Fruit fly (Drosophila melanogaster) whole organism, embryonic: ENCODE measurements around the gene Rassf.

ENCODE experiments used
- CG10209 ChIP-seq: fragments of 200-800 bp; sonication (Bioruptor generic); optimal IDR thresholded peaks from 3 replicates; lab custom pipeline; 2017; ENCODE audit warnings: missing biosample characterization, mild to moderate bottlenecking, missing genetic modification characterization, missing genetic modification reagents
- CG1024 ChIP-seq: fragments of 200-800 bp; sonication (Bioruptor generic); IDR thresholded peaks from 2 replicates; pipeline ENCODE4 v1.3.6; 2022; ENCODE audit warnings: missing biosample characterization, missing genetic modification characterization
- CG10321 ChIP-seq: fragments of 200-800 bp; sonication (Bioruptor generic); IDR thresholded peaks from 2 replicates; pipeline ENCODE4 v1.3.6; 2022; ENCODE audit warnings: missing biosample characterization, missing genetic modification characterization
- CG11085 ChIP-seq: fragments of 200-800 bp; sonication (Bioruptor generic); IDR thresholded peaks from 2 replicates; pipeline ENCODE4 v1.3.6; 2022; ENCODE audit warnings: missing biosample characterization, missing genetic modification characterization
- CG11560 ChIP-seq: fragments of 200-800 bp; sonication (Bioruptor generic); IDR thresholded peaks from 3 replicates; pipeline ENCODE4 v1.3.6; 2022; ENCODE audit warnings: missing biosample characterization, missing genetic modification characterization
- CG14014 ChIP-seq: fragments of 200-800 bp; sonication (Bioruptor generic); IDR thresholded peaks from 2 replicates; pipeline ENCODE4 v1.3.6; 2022; ENCODE audit warnings: missing biosample characterization, missing genetic modification characterization
- CG15514 ChIP-seq: fragments of 200-800 bp; sonication (Bioruptor generic); optimal IDR thresholded peaks from 3 replicates; lab custom pipeline; 2017; ENCODE audit warnings: missing biosample characterization, missing genetic modification characterization, mild to moderate bottlenecking, moderate library complexity, missing genetic modification reagents
- CG1603 ChIP-seq: fragments of 200-800 bp; sonication (Bioruptor generic); optimal IDR thresholded peaks from 2 replicates; lab custom pipeline; 2019; ENCODE audit warnings: missing biosample characterization, mild to moderate bottlenecking, missing genetic modification characterization, moderate library complexity
- CG17568 ChIP-seq: fragments of 200-800 bp; sonication (Bioruptor generic); optimal IDR thresholded peaks from 2 replicates; lab custom pipeline; 2018; ENCODE audit warnings: missing biosample characterization, mild to moderate bottlenecking, missing genetic modification characterization, moderate library complexity
- CG2678 ChIP-seq: fragments of 200-800 bp; sonication (Bioruptor generic); optimal IDR thresholded peaks from 3 replicates; lab custom pipeline; 2019; ENCODE audit warnings: missing biosample characterization, mild to moderate bottlenecking, missing genetic modification characterization, moderate library complexity
- CG3163 ChIP-seq: fragments of 200-800 bp; sonication (Bioruptor generic); optimal IDR thresholded peaks from 3 replicates; lab custom pipeline; 2016; ENCODE audit warnings: missing biosample characterization, missing genetic modification characterization
- CG6683 ChIP-seq: fragments of 200-800 bp; sonication (Bioruptor generic); optimal IDR thresholded peaks from 2 replicates; lab custom pipeline; 2017; ENCODE audit warnings: missing biosample characterization, mild to moderate bottlenecking, missing genetic modification characterization, missing genetic modification reagents
- CG8478 ChIP-seq: fragments of >200 bp; optimal IDR thresholded peaks from 2 replicates; lab custom pipeline; 2018
- Dref ChIP-seq: fragments of 200-800 bp; sonication (Bioruptor generic); IDR thresholded peaks from 2 replicates; pipeline ENCODE4 v1.3.6; 2022; ENCODE audit warnings: missing biosample characterization, missing genetic modification characterization
- E2f2 ChIP-seq: fragments of 200-800 bp; sonication (Bioruptor generic); IDR thresholded peaks from 2 replicates; pipeline ENCODE4 v1.3.6; 2022; ENCODE audit warnings: missing biosample characterization, missing genetic modification characterization
- Ets65A ChIP-seq: fragments of 200-800 bp; sonication (Bioruptor generic); peaks from one replicate; lab custom pipeline; 2016; ENCODE audit warnings: missing biosample characterization, missing genetic modification characterization
- Fer2 ChIP-seq: fragments of 200-800 bp; sonication (Bioruptor generic); optimal IDR thresholded peaks from 2 replicates; lab custom pipeline; 2018; ENCODE audit warnings: missing biosample characterization, mild to moderate bottlenecking, missing genetic modification characterization, moderate library complexity
- HHEX ChIP-seq: fragments of 200-800 bp; sonication (Bioruptor generic); optimal IDR thresholded peaks from 3 replicates; lab custom pipeline; 2017; ENCODE audit warnings: missing biosample characterization, mild to moderate bottlenecking, missing genetic modification characterization, missing genetic modification reagents
- Hey ChIP-seq: fragments of 200-800 bp; sonication (Bioruptor generic); optimal IDR thresholded peaks from 3 replicates; lab custom pipeline; 2018; ENCODE audit warnings: missing biosample characterization, mild to moderate bottlenecking, missing genetic modification characterization
- Hsf ChIP-seq: fragments of 200-800 bp; sonication (Bioruptor generic); optimal IDR thresholded peaks from 3 replicates; lab custom pipeline; 2016; ENCODE audit warnings: missing biosample characterization, missing genetic modification characterization
- Kr ChIP-seq: fragments of 200-800 bp; sonication (Bioruptor generic); optimal IDR thresholded peaks from 2 replicates; lab custom pipeline; 2017; ENCODE audit warnings: missing biosample characterization, mild to moderate bottlenecking, missing genetic modification characterization
- NFAT ChIP-seq: fragments of 200-800 bp; sonication (Bioruptor generic); IDR thresholded peaks from 2 replicates; pipeline ENCODE4 v1.3.6; 2022; ENCODE audit warnings: missing biosample characterization, missing genetic modification characterization
- NK7.1 ChIP-seq: fragments of 200-800 bp; sonication (Bioruptor generic); optimal IDR thresholded peaks from 3 replicates; lab custom pipeline; 2016; ENCODE audit warnings: missing biosample characterization, missing genetic modification characterization
- Nf-YA ChIP-seq: fragments of 200-800 bp; sonication (Bioruptor generic); IDR thresholded peaks from 2 replicates; pipeline ENCODE4 v1.3.6; 2022; ENCODE audit warnings: missing biosample characterization, missing genetic modification characterization
- Sox100B ChIP-seq: fragments of 200-800 bp; sonication (Bioruptor generic); optimal IDR thresholded peaks from 3 replicates; lab custom pipeline; 2018; ENCODE audit warnings: missing biosample characterization, mild to moderate bottlenecking, missing genetic modification characterization
- Spps ChIP-seq: fragments of 200-800 bp; sonication (Bioruptor generic); optimal IDR thresholded peaks from 2 replicates; lab custom pipeline; 2018; ENCODE audit warnings: missing biosample characterization, mild to moderate bottlenecking, missing genetic modification characterization
- Xbp1 ChIP-seq: fragments of 200-800 bp; sonication (Bioruptor generic); optimal IDR thresholded peaks from 3 replicates; lab custom pipeline; 2016; ENCODE audit warnings: missing biosample characterization, mild to moderate bottlenecking, missing genetic modification characterization
- Xrp1 ChIP-seq: fragments of 200-800 bp; sonication (Bioruptor generic); IDR thresholded peaks from 2 replicates; pipeline ENCODE4 v1.3.6; 2022; ENCODE audit warnings: missing biosample characterization, missing genetic modification characterization
- ab ChIP-seq: fragments of 200-800 bp; sonication (Bioruptor generic); optimal IDR thresholded peaks from 2 replicates; lab custom pipeline; 2016; ENCODE audit warnings: missing biosample characterization, missing genetic modification characterization
- bab2 ChIP-seq: fragments of 200-800 bp; sonication (Bioruptor generic); optimal IDR thresholded peaks from 2 replicates; lab custom pipeline; 2016; ENCODE audit warnings: missing biosample characterization, missing genetic modification characterization
- chif ChIP-seq, 2 experiments: fragments of 200-800 bp; sonication (Bioruptor generic); optimal IDR thresholded peaks; 3 replicates each; lab custom pipeline; 2016; ENCODE audit warnings: missing biosample characterization in 2 of 2, missing genetic modification characterization in 2 of 2
- chinmo ChIP-seq: fragments of 200-800 bp; sonication (Bioruptor generic); IDR thresholded peaks from 4 replicates; pipeline ENCODE4 v1.3.6; 2022; ENCODE audit warnings: missing biosample characterization, missing genetic modification characterization; ENCODE audit not compliant: partially characterized antibody
- crc ChIP-seq: fragments of 200-800 bp; sonication (Bioruptor generic); optimal IDR thresholded peaks from 2 replicates; lab custom pipeline; 2016; ENCODE audit warnings: missing biosample characterization, missing genetic modification characterization
- crp ChIP-seq, 2 experiments: fragments of 200-800 bp; sonication (Bioruptor generic); optimal IDR thresholded peaks; 2 replicates in 1 of 2; 3 replicates in 1 of 2; lab custom pipeline; 2017; ENCODE audit warnings: missing biosample characterization in 2 of 2, missing genetic modification characterization in 2 of 2, mild to moderate bottlenecking in 1 of 2, moderate library complexity in 1 of 2
- dmrt11E ChIP-seq: fragments of 200-800 bp; sonication (Bioruptor generic); optimal IDR thresholded peaks from 3 replicates; lab custom pipeline; 2018; ENCODE audit warnings: missing biosample characterization, mild to moderate bottlenecking, missing genetic modification characterization, moderate library complexity
- ems ChIP-seq: fragments of 200-800 bp; sonication (Bioruptor generic); optimal IDR thresholded peaks from 3 replicates; lab custom pipeline; 2016; ENCODE audit warnings: missing biosample characterization, missing genetic modification characterization
- en ChIP-seq: fragments of 200-800 bp; sonication (Bioruptor generic); optimal IDR thresholded peaks from 2 replicates; lab custom pipeline; 2016; ENCODE audit warnings: missing biosample characterization, missing genetic modification characterization
- gce ChIP-seq: fragments of 200-800 bp; sonication (Bioruptor generic); IDR thresholded peaks from 3 replicates; pipeline ENCODE4 v1.3.6; 2022; ENCODE audit warnings: missing biosample characterization, missing genetic modification characterization
- grau ChIP-seq: fragments of 200-800 bp; optimal IDR thresholded peaks from 3 replicates; lab custom pipeline; 2019; ENCODE audit warnings: missing biosample characterization, mild to moderate bottlenecking, missing genetic modification characterization, moderate library complexity
- jumu ChIP-seq: fragments of 200-800 bp; sonication (Bioruptor generic); optimal IDR thresholded peaks from 3 replicates; lab custom pipeline; 2016; ENCODE audit warnings: missing biosample characterization, missing genetic modification characterization
- nau ChIP-seq: fragments of 200-800 bp; sonication (Bioruptor generic); optimal IDR thresholded peaks from 3 replicates; lab custom pipeline; 2017; ENCODE audit warnings: missing biosample characterization, mild to moderate bottlenecking, missing genetic modification characterization, missing genetic modification reagents
- pros ChIP-seq: fragments of 200-800 bp; sonication (Bioruptor generic); optimal IDR thresholded peaks from 3 replicates; lab custom pipeline; 2019; ENCODE audit warnings: missing biosample characterization, mild to moderate bottlenecking, missing genetic modification characterization, moderate library complexity
- sens-2 ChIP-seq: fragments of 200-800 bp; sonication (Bioruptor generic); IDR thresholded peaks from 2 replicates; pipeline ENCODE4 v1.3.6; 2022; ENCODE audit warnings: missing biosample characterization, missing genetic modification characterization
- slou ChIP-seq: fragments of 200-800 bp; sonication (Bioruptor generic); optimal IDR thresholded peaks from 3 replicates; lab custom pipeline; 2016; ENCODE audit warnings: missing biosample characterization, missing genetic modification characterization
- sr ChIP-seq: fragments of 200-800 bp; sonication (Bioruptor generic); IDR thresholded peaks from 3 replicates; pipeline ENCODE4 v1.3.6; 2022; ENCODE audit warnings: missing biosample characterization, missing genetic modification characterization
- tin ChIP-seq: fragments of 200-800 bp; sonication (Bioruptor generic); optimal IDR thresholded peaks from 3 replicates; lab custom pipeline; 2016; ENCODE audit warnings: missing biosample characterization, missing genetic modification characterization
- tio ChIP-seq: fragments of 200-800 bp; sonication (Bioruptor generic); optimal IDR thresholded peaks from 2 replicates; lab custom pipeline; 2017; ENCODE audit warnings: missing biosample characterization, missing genetic modification characterization, inconsistent platforms
- trh ChIP-seq: fragments of 200-800 bp; sonication (Bioruptor generic); optimal IDR thresholded peaks from 2 replicates; lab custom pipeline; 2016; ENCODE audit warnings: missing biosample characterization, missing genetic modification characterization
- unc-4 ChIP-seq: fragments of 200-800 bp; sonication (Bioruptor generic); IDR thresholded peaks from 2 replicates; pipeline ENCODE4 v1.3.6; 2022; ENCODE audit warnings: missing biosample characterization, missing genetic modification characterization; ENCODE audit not compliant: partially characterized antibody
- wdn ChIP-seq: fragments of 200-800 bp; sonication (Bioruptor generic); IDR thresholded peaks from 2 replicates; pipeline ENCODE4 v1.3.6; 2022; ENCODE audit warnings: missing biosample characterization, missing genetic modification characterization

The Rassf gene

dm6 chr3R:23112680-23113362 lies 4.9 kb downstream of the Rassf start, which contains the start of gene Cow (continued):
- no peak for TF ChIP-seq Sox100B
- no peak for TF ChIP-seq CG1024 (GFP tag; lab: Robert Waterston, UW)
- no peak for TF ChIP-seq sens-2 (GFP tag; lab: Robert Waterston, UW)
- peak; percentile 48 for TF ChIP-seq bab2 (GFP tag; lab: Kevin White, UChicago)
- TF ChIP-seq CG10209 (GFP tag; lab: Kevin White, UChicago), result peak; percentile 60
- peak; percentile 56 for TF ChIP-seq nau
- peak; percentile 65 for TF ChIP-seq CG11560 (tag; lab: Robert Waterston, UW)
- peak; percentile 74 for TF ChIP-seq Xrp1 (GFP tag; lab: Robert Waterston, UW)
- peak; percentile 39 for TF ChIP-seq jumu (GFP tag; lab: Kevin White, UChicago)
- TF ChIP-seq CG6683 (GFP tag; lab: Kevin White, UChicago), result peak; percentile 80
- peak; percentile 39; the same call in 1 of the 2 replicates for TF ChIP-seq wdn (GFP tag; lab: Robert Waterston, UW)
- TF ChIP-seq CG17568, result no peak
- no peak for TF ChIP-seq CG8478 (lab: Kevin White, UChicago)
- peak; percentile 31 for TF ChIP-seq crc (GFP tag; lab: Kevin White, UChicago)
- TF ChIP-seq crp (GFP tag; optimal IDR thresholded peaks at IDR 0.05; lab: Kevin White, UChicago), result no peak
- peak; percentile 50 for TF ChIP-seq Hsf
- TF ChIP-seq Fer2 (tag; lab: Kevin White, UChicago), result peak; percentile 27
- no peak for TF ChIP-seq en (GFP tag; lab: Kevin White, UChicago)
- peak; percentile 44 for TF ChIP-seq tin (GFP tag; lab: Kevin White, UChicago)
- TF ChIP-seq NK7.1 (GFP tag; lab: Kevin White, UChicago), result no peak
- TF ChIP-seq gce (GFP tag; lab: Robert Waterston, UW), result 0 out of 3 replicates have a peak, but pooled peaks have one; percentile 12
- TF ChIP-seq unc-4, result no peak
- TF ChIP-seq CG3163 (GFP tag; lab: Kevin White, UChicago), result peak; percentile 85
- TF ChIP-seq chif (GFP tag; optimal IDR thresholded peaks at IDR 0.05; lab: Kevin White, UChicago), result peak in 1 of 2 experiments; percentile 46
- peak; percentile 75 for TF ChIP-seq CG15514
- peak; percentile 92 for TF ChIP-seq Ets65A
- no peak for TF ChIP-seq Spps (tag; lab: Kevin White, UChicago)
- TF ChIP-seq Dref, result no peak
- peak; percentile 82 for TF ChIP-seq CG14014
- TF ChIP-seq chinmo (GFP tag; lab: Robert Waterston, UW), result no peak
- TF ChIP-seq NFAT (GFP tag; lab: Robert Waterston, UW), result no peak
- TF ChIP-seq sr, result no peak
- peak; percentile 75 for TF ChIP-seq grau (tag; lab: Kevin White, UChicago)
- peak; percentile 50; the same call in 1 of the 2 replicates for TF ChIP-seq E2f2 (GFP tag; lab: Robert Waterston, UW)
- TF ChIP-seq Xbp1 (GFP tag; lab: Kevin White, UChicago), result peak; percentile 57
- TF ChIP-seq ems (GFP tag; lab: Kevin White, UChicago), result peak; percentile 36
- TF ChIP-seq tio (GFP tag; lab: Kevin White, UChicago), result peak; percentile 43
- TF ChIP-seq CG1603 (tag; lab: Kevin White, UChicago), result peak; percentile 69
- no peak for TF ChIP-seq Kr (GFP tag; lab: Kevin White, UChicago)
- TF ChIP-seq CG11085 (GFP tag; lab: Robert Waterston, UW), result no peak
- no peak for TF ChIP-seq slou (GFP tag; lab: Kevin White, UChicago)
- peak; percentile 81 for TF ChIP-seq CG2678
- peak; percentile 13 for TF ChIP-seq trh (GFP tag; lab: Kevin White, UChicago)
- peak; percentile 19; the same call in 1 of the 2 replicates for TF ChIP-seq Nf-YA
- TF ChIP-seq pros (GFP tag; lab: Kevin White, UChicago), result no peak
- no peak for TF ChIP-seq Hey (tag; lab: Kevin White, UChicago)
- TF ChIP-seq CG10321 (GFP tag; lab: Robert Waterston, UW), result no peak
- TF ChIP-seq ab (GFP tag; lab: Kevin White, UChicago), result no peak
- TF ChIP-seq dmrt11E (tag; lab: Kevin White, UChicago), result no peak
- TF ChIP-seq HHEX (GFP tag; lab: Kevin White, UChicago), result peak; percentile 66
